Worm (Caenorhabditis elegans): ENCODE data around the gene F32D8.4.

DNA sequence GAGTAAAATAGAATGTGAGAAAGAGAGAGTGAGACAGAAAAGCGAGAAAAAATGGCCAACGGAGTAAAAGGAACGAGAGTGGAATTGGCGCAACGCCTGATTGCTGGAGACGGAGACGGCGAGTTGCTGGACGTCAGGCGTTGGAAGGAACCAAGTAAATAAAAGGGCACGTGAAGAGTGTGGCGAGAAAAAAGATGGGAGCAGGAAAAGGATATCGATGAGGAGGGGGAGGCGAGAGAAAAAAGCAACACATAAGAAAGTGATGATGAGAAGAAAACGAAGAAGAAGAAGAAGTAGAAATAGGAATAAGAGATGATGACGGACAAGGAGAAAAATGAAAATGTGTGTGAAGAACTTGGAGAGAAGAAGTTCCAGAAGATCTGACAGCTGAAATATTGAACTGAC lies 21.9 kb downstream of the F32D8.4 start:
- TF ChIP-seq elt-1 (tag; optimal IDR thresholded peaks at IDR 0.05; ENCODE audit: borderline replicate concordance, insufficient read depth) (no peak), sptf-1 (tag; optimal IDR thresholded peaks at IDR 0.05) (peak; percentile 6), nhr-237 (tag; optimal IDR thresholded peaks at IDR 0.05) (no peak), tbx-8 (GFP tag; optimal IDR thresholded peaks at IDR 0.05) (no peak), ham-2 (GFP tag; optimal IDR thresholded peaks at IDR 0.05) (no peak), snpc-4 (tag; optimal IDR thresholded peaks at IDR 0.05) (no peak), hlh-1 (tag; optimal IDR thresholded peaks at IDR 0.05) (no peak)

Measured in whole organism, mixed stage, embryonic.